Worm (Caenorhabditis elegans) whole organism, L4/young adult: ENCODE measurements around the gene pxmp-4.

Experiments
- W03F9.2 ChIP-seq: fragments of 150-350 bp; optimal IDR thresholded peaks from 2 replicates; lab custom pipeline; 2014; ENCODE audit warnings: missing biosample characterization, missing genetic modification characterization
- dao-5 ChIP-seq: sonication (generic microtip); optimal IDR thresholded peaks from 2 replicates; lab custom pipeline; 2016; ENCODE audit warnings: missing genotype, missing genetic modification characterization, moderate library complexity, missing compliant biosample characterization
- him-1 ChIP-seq: sonication (generic microtip); optimal IDR thresholded peaks from 2 replicates; lab custom pipeline; 2016; ENCODE audit warnings: missing genotype, missing genetic modification reagents, missing genetic modification characterization, missing compliant biosample characterization

DNA sequence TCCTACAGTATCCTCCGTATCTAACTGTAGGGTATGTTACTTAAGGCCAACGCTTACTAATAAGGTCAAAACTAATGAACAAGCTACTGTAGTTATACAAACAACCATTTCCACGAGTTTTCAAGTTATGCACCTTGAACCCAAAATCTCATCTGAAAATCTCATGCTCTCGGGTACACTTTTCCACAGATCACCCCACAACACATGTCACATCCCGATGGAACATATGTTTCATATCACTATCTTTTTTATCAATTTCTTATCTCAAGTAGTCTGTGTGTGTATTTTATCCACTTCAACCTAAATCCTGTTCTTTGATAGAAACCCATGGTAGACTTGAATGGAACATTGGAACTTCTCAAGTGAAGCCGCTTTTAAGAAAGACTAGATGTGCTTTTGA, 36.7 kb downstream of the pxmp-4 start:
- TF ChIP-seq him-1 (tag; lab: Kevin White, UChicago): no peak
- TF ChIP-seq W03F9.2 (tag; lab: Kevin White, UChicago): no peak
- TF ChIP-seq dao-5 (tag; lab: Kevin White, UChicago): no peak
